ENCODE assay signal across 4 fruit fly cellular contexts in the genomic region with DNA sequence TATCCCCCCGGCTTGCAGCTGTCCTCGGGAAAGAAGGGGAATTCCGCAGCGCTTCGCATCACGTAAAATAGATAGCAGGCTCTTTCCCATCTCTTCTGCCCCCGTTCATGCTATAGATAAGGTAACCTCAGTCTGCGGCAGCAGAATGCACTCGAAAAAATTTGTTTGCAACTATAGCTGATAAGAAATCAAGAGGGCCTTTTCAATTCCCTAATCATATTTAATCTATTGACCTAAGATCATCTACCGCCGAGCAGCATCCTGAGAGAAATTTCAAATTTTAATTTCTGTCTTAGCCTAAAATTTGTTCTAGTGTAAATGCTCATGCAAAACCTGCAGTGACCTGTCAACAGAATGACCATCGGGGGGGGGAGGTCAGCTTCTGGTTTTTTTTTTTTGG.
TF ChIP-seq lines count a peak whose summit lies in the region.

No protein-coding gene starts in this region.

- no peak for TF ChIP-seq CTCF in whole organism, embryonic (GFP tag; optimal IDR thresholded peaks at IDR 0.05; lab: Kevin White, UChicago)

TF ChIP-seq in whole organism, embryonic, 481 proteins besides CTCF, POLR2A, EP300 and RAD21 (continues in another document):
- TF ChIP-seq CG17568 (GFP tag; optimal IDR thresholded peaks at IDR 0.05; lab: Kevin White, UChicago): no peak
- TF ChIP-seq nmo (GFP tag; optimal IDR thresholded peaks at IDR 0.05; lab: Kevin White, UChicago): peak; percentile 11
- peak; percentile 1 for TF ChIP-seq pum (GFP tag; optimal IDR thresholded peaks at IDR 0.05; lab: Kevin White, UChicago)
- TF ChIP-seq CG1603 (tag; optimal IDR thresholded peaks at IDR 0.05; lab: Kevin White, UChicago): peak; percentile 41
- TF ChIP-seq CG10979 (tag; optimal IDR thresholded peaks at IDR 0.05; lab: Kevin White, UChicago): peak; percentile 37
- no peak for TF ChIP-seq CG43689 (GFP tag; IDR thresholded peaks at IDR 0.05; lab: Robert Waterston, UW)
- 0 out of 2 replicates have a peak, but pooled peaks have one; percentile 29 for TF ChIP-seq ara (GFP tag; IDR thresholded peaks at IDR 0.05; lab: Robert Waterston, UW)
- TF ChIP-seq phol (tag; optimal IDR thresholded peaks at IDR 0.05; lab: Kevin White, UChicago): peak; percentile 25
- no peak for TF ChIP-seq gsb (GFP tag; IDR thresholded peaks at IDR 0.05; lab: Robert Waterston, UW)
- no peak for TF ChIP-seq CG15514 (GFP tag; optimal IDR thresholded peaks at IDR 0.05; lab: Kevin White, UChicago)
- TF ChIP-seq vvl (GFP tag; IDR thresholded peaks at IDR 0.05; lab: Robert Waterston, UW): peak; percentile 30; the same call in 1 of the 2 replicates
- TF ChIP-seq bsh (GFP tag; optimal IDR thresholded peaks at IDR 0.05; lab: Kevin White, UChicago): peak in 1 of 2 experiments; percentile 23
- TF ChIP-seq CG2712 (tag; optimal IDR thresholded peaks at IDR 0.05; lab: Kevin White, UChicago): peak; percentile 22
- 0 out of 3 replicates have a peak, but pooled peaks have one; percentile 19 for TF ChIP-seq Optix (GFP tag; IDR thresholded peaks at IDR 0.05; lab: Robert Waterston, UW)
- TF ChIP-seq ci (GFP tag; IDR thresholded peaks at IDR 0.05; lab: Robert Waterston, UW): 0 out of 3 replicates have a peak, but pooled peaks have one; percentile 18
- TF ChIP-seq sens (GFP tag; lab: Kevin White, UChicago): peak; percentile 85
- no peak for TF ChIP-seq CG17186 (GFP tag; optimal IDR thresholded peaks at IDR 0.05; lab: Kevin White, UChicago)
- 0 out of 2 replicates have a peak, but pooled peaks have one; percentile 12 for TF ChIP-seq CG14441 (GFP tag; IDR thresholded peaks at IDR 0.05; lab: Robert Waterston, UW)
- TF ChIP-seq Pdp1 (GFP tag; optimal IDR thresholded peaks at IDR 0.05; lab: Kevin White, UChicago): no peak
- TF ChIP-seq CG7839 (tag; optimal IDR thresholded peaks at IDR 0.05; lab: Kevin White, UChicago): peak; percentile 12

TF ChIP-seq in whole organism, prepupa, 60 proteins besides CTCF, POLR2A, EP300 and RAD21:
- TF ChIP-seq Eip78C (GFP tag; lab: Kevin White, UChicago): peak; percentile 54
- TF ChIP-seq CG6792 (GFP tag; optimal IDR thresholded peaks at IDR 0.05; lab: Kevin White, UChicago): no peak
- TF ChIP-seq svp (GFP tag; lab: Kevin White, UChicago): peak; percentile 38
- TF ChIP-seq Eip75B (GFP tag; optimal IDR thresholded peaks at IDR 0.05; lab: Kevin White, UChicago): peak; percentile 8
- TF ChIP-seq esn (GFP tag; optimal IDR thresholded peaks at IDR 0.05; lab: Kevin White, UChicago): peak; percentile 3
- TF ChIP-seq CG15336 (GFP tag; IDR thresholded peaks at IDR 0.05; lab: Robert Waterston, UW): no peak
- peak; percentile 11 for TF ChIP-seq CG3919 (GFP tag; optimal IDR thresholded peaks at IDR 0.05; lab: Kevin White, UChicago)
- peak; percentile 17 for TF ChIP-seq Met (GFP tag; optimal IDR thresholded peaks at IDR 0.05; lab: Kevin White, UChicago)
- TF ChIP-seq Ets96B (tag; optimal IDR thresholded peaks at IDR 0.05; lab: Kevin White, UChicago): no peak

TF ChIP-seq in whole organism, pupa, 21 proteins besides CTCF, POLR2A, EP300 and RAD21:
- no peak for TF ChIP-seq CG8159 (tag; optimal IDR thresholded peaks at IDR 0.05; lab: Kevin White, UChicago)
- TF ChIP-seq Pif1A (GFP tag; optimal IDR thresholded peaks at IDR 0.05; lab: Kevin White, UChicago): no peak
- 0 out of 3 replicates have a peak, but pooled peaks have one; percentile 14 for TF ChIP-seq CG4496 (GFP tag; IDR thresholded peaks at IDR 0.05; lab: Robert Waterston, UW)

TF ChIP-seq in whole organism, wandering third instar larva, 38 proteins besides CTCF, POLR2A, EP300 and RAD21:
- TF ChIP-seq fru (GFP tag; optimal IDR thresholded peaks at IDR 0.05; lab: Kevin White, UChicago): peak; percentile 5
- TF ChIP-seq sage (GFP tag; optimal IDR thresholded peaks at IDR 0.05; lab: Kevin White, UChicago): no peak

Comparison
In these comparisons a context has a peak if more than half of its experiments do, and no peak if none do; other contexts are left out.
1. Of the 7 proteins assayed by ChIP-seq in both whole organism, embryonic and whole organism, prepupa: peak only in whole organism, embryonic: Blimp-1 and Sox102F; only in whole organism, prepupa: none; in both: none; in neither: 5.